Fruit fly (Drosophila melanogaster): ENCODE results near the gene CG42729.
A peak's percentile ranks its signal among the peaks of the same experiment; 100 is the strongest.

CG42729 gene

DNA sequence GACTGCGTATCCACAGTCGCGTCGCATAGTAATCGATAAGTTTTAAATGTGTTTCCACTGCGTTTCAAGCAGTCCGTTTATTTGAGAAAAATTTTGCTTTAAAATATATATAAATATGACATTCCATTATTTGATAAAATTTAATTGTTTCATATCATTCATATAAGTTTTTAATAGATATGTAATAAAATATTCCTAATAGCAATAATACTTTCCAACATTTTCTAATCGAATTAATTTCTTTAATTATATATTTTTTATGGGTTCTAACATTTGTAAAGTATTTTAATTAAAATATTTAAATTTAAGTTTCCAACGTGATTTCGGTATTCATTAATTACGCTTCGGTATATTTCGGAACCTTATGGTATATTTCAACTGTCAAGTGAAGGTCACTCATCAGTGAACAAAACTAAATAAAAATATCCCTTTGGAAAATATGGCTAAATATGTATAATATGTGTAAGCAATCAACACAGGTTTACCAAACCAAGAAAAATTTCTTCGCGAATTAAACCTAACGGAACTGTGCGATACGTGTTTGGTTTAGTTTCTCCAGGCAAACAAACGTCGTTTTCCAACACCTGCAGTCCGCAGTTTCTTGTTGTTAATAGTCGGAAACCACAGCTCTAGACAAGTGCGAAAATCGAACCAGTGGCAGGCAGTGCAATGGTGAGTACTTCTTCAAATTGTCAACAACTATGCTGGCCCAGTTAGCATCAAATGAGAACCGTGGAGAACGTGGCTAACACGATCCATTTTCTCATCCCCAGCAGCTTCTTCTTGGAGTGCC, 35.9 kb upstream of the CG42729 start, which contains the start of the genes CG7739 and SCCRO (continued):
- peak; percentile 56 for TF ChIP-seq CG1602 (GFP tag; optimal IDR thresholded peaks at IDR 0.05)
- no peak for TF ChIP-seq Hr78 (GFP tag; optimal IDR thresholded peaks at IDR 0.05)
- TF ChIP-seq pfk (GFP tag; optimal IDR thresholded peaks at IDR 0.05), result no peak
- TF ChIP-seq D19A (tag; optimal IDR thresholded peaks at IDR 0.05), result peak; percentile 47
- TF ChIP-seq CG3995 (GFP tag; optimal IDR thresholded peaks at IDR 0.05), result peak; percentile 93
- peak; percentile 33 for TF ChIP-seq fd96Cb (tag; optimal IDR thresholded peaks at IDR 0.05)
- no peak for TF ChIP-seq CG10321 (GFP tag; IDR thresholded peaks at IDR 0.05)
- TF ChIP-seq CG42726 (GFP tag; IDR thresholded peaks at IDR 0.05; ENCODE audit: partially characterized antibody), result no peak
- peak; percentile 49 for TF ChIP-seq chn (GFP tag; optimal IDR thresholded peaks at IDR 0.05)
- TF ChIP-seq sug (tag; optimal IDR thresholded peaks at IDR 0.05), result peak; percentile 17
- no peak for TF ChIP-seq CG10565 (GFP tag; optimal IDR thresholded peaks at IDR 0.05)
- TF ChIP-seq CG13624 (GFP tag; optimal IDR thresholded peaks at IDR 0.05), result peak; percentile 40
- no peak for TF ChIP-seq lbe (GFP tag; optimal IDR thresholded peaks at IDR 0.05)
- peak; percentile 72; the same call in 2 of the 3 replicates for TF ChIP-seq CG34422 (GFP tag; IDR thresholded peaks at IDR 0.05)
- TF ChIP-seq ranshi (GFP tag; IDR thresholded peaks at IDR 0.05), result peak; percentile 73; the same call in 1 of the 2 replicates
- no peak for TF ChIP-seq mirr (GFP tag; optimal IDR thresholded peaks at IDR 0.05)
- TF ChIP-seq MTF-1 (GFP tag; optimal IDR thresholded peaks at IDR 0.05; ENCODE audit: borderline replicate concordance), result no peak
- no peak for TF ChIP-seq fd102C (GFP tag; optimal IDR thresholded peaks at IDR 0.05)
- peak; percentile 36 for TF ChIP-seq CG18764 (GFP tag; optimal IDR thresholded peaks at IDR 0.05)
- peak; percentile 79 for TF ChIP-seq CG12659 (GFP tag; optimal IDR thresholded peaks at IDR 0.05)
- no peak for TF ChIP-seq gce (GFP tag; IDR thresholded peaks at IDR 0.05)
- TF ChIP-seq CG17361 (GFP tag; IDR thresholded peaks at IDR 0.05), result peak; percentile 85
- TF ChIP-seq Jarid2 (GFP tag; optimal IDR thresholded peaks at IDR 0.05), result no peak
- peak; percentile 40 for TF ChIP-seq CG2120 (GFP tag; optimal IDR thresholded peaks at IDR 0.05)
- TF ChIP-seq CG6813 (GFP tag; optimal IDR thresholded peaks at IDR 0.05), result no peak
- peak; percentile 78 for TF ChIP-seq CG2712 (tag; optimal IDR thresholded peaks at IDR 0.05)
- 0 out of 2 replicates have a peak, but pooled peaks have one; percentile 15 for TF ChIP-seq CG14667 (GFP tag; IDR thresholded peaks at IDR 0.05)
- no peak for TF ChIP-seq fd64A (GFP tag; optimal IDR thresholded peaks at IDR 0.05)
- TF ChIP-seq CG7745 (tag; optimal IDR thresholded peaks at IDR 0.05), result no peak
- no peak for TF ChIP-seq CG6654 (GFP tag; optimal IDR thresholded peaks at IDR 0.05)
- TF ChIP-seq Dip2 (GFP tag; IDR thresholded peaks at IDR 0.05), result no peak
- TF ChIP-seq HLH3B (GFP tag; IDR thresholded peaks at IDR 0.05), result peak; percentile 77
- TF ChIP-seq CG10959 (GFP tag; IDR thresholded peaks at IDR 0.05), result no peak
- peak; percentile 11 for TF ChIP-seq CG10147 (GFP tag; optimal IDR thresholded peaks at IDR 0.05)
- TF ChIP-seq CG15601 (tag; optimal IDR thresholded peaks at IDR 0.05), result peak; percentile 52
- TF ChIP-seq sd (tag; optimal IDR thresholded peaks at IDR 0.05), result no peak
- TF ChIP-seq CG8478 (optimal IDR thresholded peaks at IDR 0.05), result no peak
- peak; percentile 25 for TF ChIP-seq CG3281 (GFP tag; optimal IDR thresholded peaks at IDR 0.05)
- no peak for TF ChIP-seq pb (GFP tag; optimal IDR thresholded peaks at IDR 0.05)
- TF ChIP-seq CG32767 (GFP tag; IDR thresholded peaks at IDR 0.05), result peak; percentile 43; the same call in 1 of the 2 replicates
- TF ChIP-seq ftz-f1 (GFP tag; optimal IDR thresholded peaks at IDR 0.05), result no peak
- TF ChIP-seq CG9437 (GFP tag; optimal IDR thresholded peaks at IDR 0.05), result peak; percentile 56
- peak; percentile 26 for TF ChIP-seq Antp (GFP tag; optimal IDR thresholded peaks at IDR 0.05)
- no peak for TF ChIP-seq hkb (optimal IDR thresholded peaks at IDR 0.05)
- TF ChIP-seq hkb (GFP tag; IDR thresholded peaks at IDR 0.05), result no peak
- TF ChIP-seq CG3838 (GFP tag; optimal IDR thresholded peaks at IDR 0.05), result no peak
- TF ChIP-seq bab2 (GFP tag; optimal IDR thresholded peaks at IDR 0.05), result no peak
- no peak for TF ChIP-seq caup (GFP tag; optimal IDR thresholded peaks at IDR 0.05; ENCODE audit: severe bottlenecking)
- TF ChIP-seq CG31224 (GFP tag; IDR thresholded peaks at IDR 0.05), result peak; percentile 59
- no peak for TF ChIP-seq NC2α (GFP tag; optimal IDR thresholded peaks at IDR 0.05)

Measured in whole organism, embryonic.